Fruit fly (Drosophila melanogaster): ENCODE measurements around the gene Cpr31A.

Gene Cpr31A

DNA sequence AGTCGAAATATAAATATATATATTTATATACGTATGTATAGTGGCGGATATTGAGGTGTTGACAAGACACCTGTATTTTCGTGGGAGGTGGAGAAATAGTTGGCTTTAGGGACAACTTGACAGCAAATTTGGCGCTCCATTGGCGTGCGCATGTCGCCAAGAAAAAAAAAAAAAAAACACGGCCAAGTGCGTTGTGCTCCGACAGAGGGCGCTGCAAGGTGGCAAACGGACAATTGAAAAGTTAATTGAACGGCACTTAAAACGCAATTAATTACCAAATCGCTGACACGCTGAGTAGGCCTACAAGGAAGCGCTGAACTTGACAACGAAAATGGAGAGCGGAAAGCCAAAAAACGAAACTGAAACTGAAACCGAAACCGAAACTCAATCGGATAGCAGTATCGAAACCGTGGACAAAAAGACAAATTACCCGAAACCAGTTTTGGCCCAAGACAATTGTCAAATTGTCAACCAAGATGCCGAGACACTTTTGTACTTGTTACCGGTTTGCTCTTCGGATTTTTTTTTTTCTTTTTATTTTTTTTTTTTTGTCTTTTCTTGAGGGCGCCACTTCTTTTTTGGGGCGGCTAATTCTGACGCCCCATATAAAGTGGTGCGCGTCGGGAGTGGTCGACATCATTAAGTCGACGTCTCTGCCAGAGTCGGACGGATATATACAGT is at the start of gene Cpr31A:
Gene Cpr31A, plus strand, starts transcription at position 631 of the 681 bp plus-strand sequence.
- peak; percentile 59 to 63 for TF ChIP-seq CTCF (optimal IDR thresholded peaks at IDR 0.05)
- no peak for TF ChIP-seq CG8478 (optimal IDR thresholded peaks at IDR 0.05)

DNA sequence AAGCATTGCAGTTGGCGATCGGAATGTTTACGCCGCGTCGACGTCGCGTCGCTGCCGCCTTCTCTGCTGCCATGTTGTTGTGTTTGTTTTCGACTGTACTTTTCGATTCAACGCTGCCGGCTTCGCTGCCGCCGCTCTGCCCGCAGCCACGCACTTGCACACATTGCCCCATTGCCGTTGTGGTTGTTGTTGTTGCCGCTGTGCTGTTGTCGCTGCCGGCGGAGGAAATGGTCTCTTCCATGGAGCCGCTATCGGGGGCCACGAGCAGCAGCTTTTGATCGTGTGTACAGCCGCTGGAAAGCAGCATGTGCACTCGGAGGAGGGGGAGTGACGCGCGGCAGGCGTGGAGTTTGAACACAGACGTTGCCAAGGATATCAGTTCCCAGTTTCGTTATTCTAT is 49.4 kb upstream of the Cpr31A start:
- no peak for TF ChIP-seq CG8478 (optimal IDR thresholded peaks at IDR 0.05)
- TF ChIP-seq CTCF (optimal IDR thresholded peaks at IDR 0.05): no peak

DNA sequence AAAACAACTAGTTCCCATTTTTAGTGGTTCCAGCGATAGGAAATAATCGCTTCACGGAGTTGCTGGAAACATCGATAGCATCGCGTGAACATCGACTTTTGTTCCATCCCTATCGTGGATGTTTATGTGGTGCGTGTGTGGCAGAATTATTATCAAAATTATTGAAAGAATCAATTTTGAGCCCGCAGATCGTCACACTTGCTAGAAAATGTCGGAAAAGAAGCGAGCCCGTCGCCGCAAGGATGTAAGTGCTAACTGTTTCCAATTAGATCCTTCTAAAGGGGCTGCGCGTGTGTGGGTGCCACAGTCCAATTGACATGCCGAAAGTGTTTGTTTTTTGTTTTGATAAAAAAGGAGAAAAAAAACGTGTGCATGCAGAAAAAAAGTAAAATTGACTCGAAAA is 44.7 kb upstream of the Cpr31A start, which contains the start of gene Trp1:
Gene Trp1, plus strand, starts transcription at position 89 of the 403 bp plus-strand sequence.
- TF ChIP-seq CG8478 (optimal IDR thresholded peaks at IDR 0.05) (no peak), CTCF (optimal IDR thresholded peaks at IDR 0.05) (peak in 1 of 2 experiments; percentile 43)

DNA sequence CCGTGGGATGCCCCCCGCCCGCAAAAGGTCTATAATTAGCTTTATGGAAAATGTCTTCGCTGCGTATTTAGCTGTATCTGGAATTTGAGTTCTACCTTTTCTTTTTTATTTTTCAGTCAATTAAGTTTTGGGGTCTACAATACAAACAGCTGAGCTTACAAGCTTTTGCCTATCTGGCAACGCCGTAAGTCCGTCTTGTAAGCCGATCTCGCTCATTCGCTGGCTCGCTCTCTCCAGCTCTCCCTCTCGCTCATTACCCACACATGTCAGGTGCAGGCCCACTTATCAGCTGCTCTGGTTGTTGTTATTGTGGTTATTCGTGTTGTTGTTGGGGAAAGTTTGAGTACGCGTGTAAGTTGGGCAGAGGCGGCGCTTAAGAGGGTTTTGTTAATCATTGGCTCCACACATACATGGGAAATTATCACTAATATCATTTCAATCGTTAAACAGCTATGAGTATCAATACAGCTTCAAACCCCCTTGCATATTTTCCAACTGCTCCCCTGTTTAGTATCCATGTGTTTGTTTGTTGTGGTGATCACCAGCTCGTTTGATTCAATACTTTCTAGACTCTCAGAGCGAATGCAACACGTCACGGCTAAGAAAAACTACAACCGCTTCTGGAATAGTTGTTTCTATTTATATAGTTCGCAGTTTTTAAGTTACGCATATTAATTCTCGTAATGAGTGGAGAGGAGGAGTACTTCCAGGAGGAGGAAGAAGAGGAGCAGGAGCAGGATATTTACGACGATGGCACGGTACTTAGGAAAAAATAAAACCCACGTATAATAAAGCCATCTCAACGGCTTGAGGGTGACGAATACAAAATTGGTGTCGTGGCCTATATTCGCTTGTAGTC is 44.0 kb upstream of the Cpr31A start:
- no peak for TF ChIP-seq CG8478 (optimal IDR thresholded peaks at IDR 0.05)
- TF ChIP-seq CTCF (optimal IDR thresholded peaks at IDR 0.05): no peak

DNA sequence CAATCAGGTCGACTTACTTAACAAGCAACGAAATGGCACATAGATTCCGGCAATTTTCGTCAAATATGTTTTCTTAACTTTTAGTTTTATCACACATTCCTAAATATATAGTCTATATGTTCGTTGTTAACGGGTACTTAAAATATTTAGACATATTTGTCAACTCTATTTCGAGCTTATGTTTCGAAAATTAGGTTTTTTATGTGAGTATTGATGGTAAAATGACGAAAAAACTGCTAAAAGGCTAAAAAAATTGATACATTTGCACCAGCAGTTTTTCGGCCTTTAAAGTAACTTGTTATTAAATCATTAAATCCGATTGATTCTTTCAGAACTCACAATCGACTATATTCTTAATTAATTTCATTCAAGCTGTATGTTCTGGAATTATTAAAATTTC is 36.6 kb upstream of the Cpr31A start, which contains the start of gene CG13131:
Gene CG13131, minus strand, starts transcription at position 101 of the 400 bp plus-strand sequence.
- TF ChIP-seq CTCF (optimal IDR thresholded peaks at IDR 0.05) (no peak), CG8478 (optimal IDR thresholded peaks at IDR 0.05) (no peak)

DNA sequence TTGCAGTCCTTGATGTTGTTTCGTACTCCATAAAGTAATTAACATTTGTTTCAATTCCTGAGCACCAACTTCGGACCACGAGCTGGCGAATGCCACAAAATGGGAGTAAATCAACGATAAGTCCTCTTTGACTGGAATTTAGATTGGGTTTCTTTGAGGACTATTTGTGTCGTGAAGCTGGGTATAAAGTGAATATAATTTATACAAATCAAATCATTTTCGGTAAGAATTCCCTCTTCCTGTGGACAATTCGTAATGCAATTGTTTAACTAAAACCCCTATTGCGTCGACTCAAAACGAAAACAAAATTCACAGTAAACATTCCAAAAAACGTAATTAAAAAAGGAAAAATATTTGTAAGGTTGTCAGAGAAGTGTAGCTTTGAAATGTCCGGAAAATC is 27.6 kb upstream of the Cpr31A start, which contains the start of gene CG13127:
Gene CG13127, plus strand, starts transcription at position 301 of the 400 bp plus-strand sequence.
- TF ChIP-seq CG8478 (optimal IDR thresholded peaks at IDR 0.05) (no peak), CTCF (optimal IDR thresholded peaks at IDR 0.05) (no peak)

DNA sequence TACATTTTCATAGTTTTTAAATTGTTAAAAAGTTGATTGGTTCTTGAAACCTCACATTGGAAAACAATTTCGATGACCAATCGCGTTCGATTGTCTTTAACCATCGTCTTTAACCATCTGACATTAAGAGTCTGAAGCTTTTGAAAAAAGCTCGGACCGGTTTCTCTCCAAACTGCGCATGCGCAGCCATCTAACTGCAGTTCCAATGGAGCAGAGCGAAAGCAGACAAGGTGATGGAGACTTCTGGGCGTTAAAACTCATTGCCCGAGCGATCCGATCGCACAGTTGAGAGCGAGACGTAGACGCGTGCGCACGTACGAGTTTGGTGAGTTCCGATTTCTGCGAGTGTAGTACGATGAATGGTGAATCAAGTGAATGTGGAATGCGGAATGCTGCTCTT is 21.6 kb upstream of the Cpr31A start, which contains the start of gene obst-B:
Gene obst-B, plus strand, starts transcription at position 276 of the 400 bp plus-strand sequence.
- TF ChIP-seq CG8478 (optimal IDR thresholded peaks at IDR 0.05): no peak

DNA sequence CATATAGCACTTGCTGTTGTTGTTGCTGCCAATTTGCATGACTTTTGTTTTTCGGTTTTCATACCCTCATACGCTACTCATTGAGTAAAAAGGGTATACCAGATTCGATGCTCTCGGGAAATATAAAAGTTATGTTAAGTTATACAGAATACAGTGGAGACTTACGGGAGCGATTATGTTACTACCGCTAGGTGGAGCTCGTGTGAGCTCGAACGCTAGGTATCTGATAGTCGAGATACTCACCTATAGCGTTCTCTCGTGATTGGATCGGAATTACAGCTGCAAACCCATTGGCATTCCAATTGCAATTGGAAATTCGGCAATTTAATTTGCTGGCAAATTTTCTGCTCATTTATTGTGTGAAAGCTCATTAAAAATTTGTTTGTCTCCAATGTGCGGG is 20.6 kb upstream of the Cpr31A start:
- no peak for TF ChIP-seq CG8478 (optimal IDR thresholded peaks at IDR 0.05)
- peak; percentile 55 to 69 for TF ChIP-seq CTCF (optimal IDR thresholded peaks at IDR 0.05)

DNA sequence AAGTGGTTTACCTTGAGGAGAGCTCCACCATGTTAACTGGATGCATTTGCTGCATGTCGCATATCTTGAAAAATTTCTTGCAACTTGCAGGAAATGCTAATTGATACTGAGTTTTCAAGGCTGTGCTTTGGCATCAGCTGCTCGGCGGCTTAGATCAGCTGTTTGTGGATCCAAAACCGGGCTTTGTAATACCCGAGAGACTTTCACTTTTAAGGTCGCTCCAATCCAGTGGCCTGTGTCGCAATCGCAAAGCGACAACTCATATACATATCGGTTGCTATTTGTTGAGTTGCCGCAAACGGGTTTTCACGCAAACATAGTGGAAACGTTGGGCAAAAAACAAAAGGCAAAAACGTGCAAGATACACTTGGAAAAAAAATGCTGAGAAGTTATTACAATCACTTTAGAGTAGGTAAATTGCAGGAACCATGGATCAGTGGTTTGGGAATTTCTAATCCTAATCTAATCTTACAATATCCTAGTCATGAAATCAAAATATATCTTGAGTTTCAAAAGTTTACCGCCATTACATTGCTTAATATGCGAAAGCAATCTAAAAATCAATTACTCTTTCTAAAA is 18.1 kb upstream of the Cpr31A start:
- no peak for TF ChIP-seq CTCF (optimal IDR thresholded peaks at IDR 0.05)
- TF ChIP-seq CG8478 (optimal IDR thresholded peaks at IDR 0.05): no peak

DNA sequence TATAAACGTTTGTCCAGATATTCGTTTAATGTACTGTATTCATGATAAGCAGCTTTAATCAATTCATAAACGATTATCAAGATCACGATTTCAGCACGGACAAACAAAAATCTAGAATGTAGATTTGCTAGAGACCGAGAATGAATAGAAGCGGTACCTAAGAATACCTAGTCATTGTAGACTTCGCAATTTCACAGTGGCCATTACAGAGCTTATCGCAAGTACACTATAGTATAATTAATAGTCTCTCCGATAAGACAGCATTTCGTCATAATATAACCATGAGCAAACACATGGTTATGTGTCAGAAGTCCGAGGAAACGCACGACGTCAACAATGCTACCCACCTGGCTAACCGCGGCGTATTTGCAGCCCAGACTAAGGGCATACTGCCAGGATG is 4.7 kb upstream of the Cpr31A start, which contains the start of gene CG33301:
Gene CG33301, plus strand, starts transcription at position 301 of the 400 bp plus-strand sequence.
- TF ChIP-seq CTCF (optimal IDR thresholded peaks at IDR 0.05): no peak
- TF ChIP-seq CG8478 (optimal IDR thresholded peaks at IDR 0.05): no peak

DNA sequence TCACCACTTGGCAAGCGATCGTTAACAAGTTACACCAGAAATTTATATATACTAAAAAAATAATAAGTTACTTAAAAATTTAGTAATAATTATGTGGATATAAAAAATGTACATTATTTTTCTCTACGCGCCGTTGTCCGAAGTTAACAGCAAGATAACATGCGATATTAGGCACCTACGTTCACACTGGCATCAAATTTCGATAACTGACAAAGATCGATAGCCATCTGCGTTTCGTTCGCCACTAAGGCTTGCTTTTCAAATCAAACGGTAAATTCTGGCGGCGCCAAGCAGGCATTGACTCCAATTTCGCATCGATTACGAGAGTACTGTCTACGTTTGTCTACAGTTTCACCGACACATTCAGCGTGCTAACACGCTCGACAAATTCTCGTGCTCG is 2.7 kb downstream of the Cpr31A start, which contains the start of gene Pen:
Gene Pen, plus strand, starts transcription at position 196 of the 400 bp plus-strand sequence.
- TF ChIP-seq CG8478 (optimal IDR thresholded peaks at IDR 0.05): no peak
- peak in 1 of 2 experiments; percentile 17 for TF ChIP-seq CTCF (optimal IDR thresholded peaks at IDR 0.05)

DNA sequence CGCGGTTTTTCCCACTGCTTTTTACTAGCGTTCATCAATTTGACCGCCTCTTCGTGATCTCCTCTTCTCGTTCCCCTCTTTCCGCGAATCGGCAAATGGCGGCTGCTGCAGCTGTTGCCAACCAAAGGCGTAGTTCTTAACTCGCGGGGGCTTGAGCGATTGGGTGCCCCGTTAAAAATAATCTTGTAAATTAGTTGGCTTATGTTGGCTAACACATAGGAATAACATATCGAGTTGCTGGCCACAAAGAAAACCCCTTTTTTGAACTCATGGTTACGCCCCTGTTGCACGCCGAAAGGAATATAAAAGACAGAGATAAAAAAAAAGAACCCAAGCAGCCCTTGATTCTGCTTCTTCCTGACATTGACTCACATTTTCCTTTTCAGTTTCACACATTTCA is 3.2 kb downstream of the Cpr31A start:
- TF ChIP-seq CG8478 (optimal IDR thresholded peaks at IDR 0.05) (no peak), CTCF (optimal IDR thresholded peaks at IDR 0.05) (no peak)

DNA sequence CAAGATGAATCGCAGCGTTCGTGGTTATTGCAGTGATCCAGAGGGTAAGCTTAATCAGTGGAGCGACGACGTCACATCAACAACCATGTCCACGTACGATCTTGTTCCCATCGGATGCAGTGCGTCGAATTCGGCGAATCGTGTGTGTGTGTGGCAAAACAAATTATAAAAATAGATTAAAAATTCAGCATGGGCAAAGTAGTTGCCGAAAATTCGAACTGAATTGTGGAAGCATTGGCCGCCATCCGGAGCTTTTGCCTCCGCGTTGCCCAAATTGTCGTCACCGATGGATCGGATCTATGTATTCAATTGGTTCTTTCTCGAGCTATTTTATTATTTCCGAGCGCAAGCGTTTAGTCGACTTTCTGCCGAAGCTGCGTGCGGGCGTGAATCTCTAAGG is 6.5 kb downstream of the Cpr31A start, which contains the start of gene Spn31A:
Gene Spn31A, plus strand, starts transcription at position 301 of the 400 bp plus-strand sequence.
- TF ChIP-seq CG8478 (optimal IDR thresholded peaks at IDR 0.05) (no peak), CTCF (optimal IDR thresholded peaks at IDR 0.05) (no peak)

DNA sequence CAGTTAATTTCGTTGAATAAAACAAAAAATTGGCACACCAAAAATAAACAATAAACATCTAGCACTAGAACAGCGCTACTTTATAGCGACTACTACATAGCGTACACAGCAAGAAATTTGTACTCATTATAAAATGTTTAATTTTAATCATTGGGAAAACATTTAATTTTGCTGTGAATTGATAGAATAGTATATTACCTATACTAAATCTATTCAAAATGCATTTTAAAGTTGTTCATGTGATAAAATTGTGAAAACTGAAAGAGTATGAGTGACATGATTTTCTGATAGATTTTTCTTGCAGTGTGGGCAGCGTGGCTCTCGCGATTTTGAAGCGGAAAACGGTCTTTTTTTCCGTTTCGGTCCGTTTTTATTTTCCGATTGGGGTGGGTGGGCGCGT is 7.3 kb downstream of the Cpr31A start:
- TF ChIP-seq CG8478 (optimal IDR thresholded peaks at IDR 0.05): no peak
- no peak for TF ChIP-seq CTCF (optimal IDR thresholded peaks at IDR 0.05)

DNA sequence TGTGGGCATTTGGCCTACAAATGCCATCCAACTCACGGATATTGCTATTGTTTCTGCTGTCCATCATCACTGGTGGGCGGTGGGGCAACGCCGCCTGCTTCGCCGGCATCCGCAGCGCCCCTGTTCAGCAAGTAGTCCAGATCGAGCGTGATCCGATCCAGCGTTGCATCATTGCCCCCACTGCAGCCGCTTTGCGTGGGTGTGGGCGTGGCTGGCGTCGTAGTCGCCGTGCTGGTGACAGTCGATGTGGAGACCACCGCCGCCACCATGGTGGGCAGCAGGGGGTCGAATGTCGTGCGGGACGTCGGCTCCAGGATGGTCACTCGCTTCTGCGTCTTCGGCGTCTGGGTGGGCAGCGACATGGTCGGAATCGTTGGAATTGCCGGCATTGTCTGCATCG is 10.7 kb downstream of the Cpr31A start:
- TF ChIP-seq CTCF (optimal IDR thresholded peaks at IDR 0.05) (no peak), CG8478 (optimal IDR thresholded peaks at IDR 0.05) (no peak)

All from S2 (cell line).